Worm (Caenorhabditis elegans) whole organism, young adult: ENCODE results near the gene lgc-49.

Experiments used
- D2030.7 ChIP-seq: fragments of 200-800 bp; sonication (Bioruptor generic); IDR thresholded peaks from 2 replicates; pipeline ENCODE4 v1.3.6; 2022; ENCODE audit warnings: missing genetic modification reagents, missing genetic modification characterization, missing compliant biosample characterization
- F37B4.10 ChIP-seq: fragments of 200-800 bp; sonication (Bioruptor generic); IDR thresholded peaks from 2 replicates; pipeline ENCODE4 v1.3.6; 2022; ENCODE audit warnings: missing genetic modification characterization, missing compliant biosample characterization
- F52B5.7 ChIP-seq: sonication (generic microtip); optimal IDR thresholded peaks from 2 replicates; lab custom pipeline; 2016; ENCODE audit warnings: mild to moderate bottlenecking, missing genetic modification characterization, missing compliant biosample characterization
- F57C9.4 ChIP-seq: sonication (generic microtip); optimal IDR thresholded peaks from 2 replicates; lab custom pipeline; 2017; ENCODE audit warnings: mild to moderate bottlenecking, missing genetic modification characterization, missing compliant biosample characterization
- K11D2.4 ChIP-seq: fragments of 200-800 bp; sonication (Bioruptor generic); IDR thresholded peaks from 2 replicates; pipeline ENCODE4 v1.3.6; 2022; ENCODE audit warnings: missing genetic modification reagents, missing genetic modification characterization, missing compliant biosample characterization
- Y79H2A.3 ChIP-seq: fragments of 200-800 bp; sonication (Bioruptor generic); conservative IDR thresholded peaks from 2 replicates; pipeline ENCODE4 v1.3.6; 2022; ENCODE audit warnings: missing genetic modification reagents, missing genetic modification characterization, missing compliant biosample characterization
- akir-1 ChIP-seq: fragments of 200-800 bp; sonication (Bioruptor generic); optimal IDR thresholded peaks from 2 replicates; lab custom pipeline; 2018; ENCODE audit warnings: mild to moderate bottlenecking, missing genetic modification characterization, moderate library complexity, missing compliant biosample characterization
- aptf-3 ChIP-seq: fragments of 200-800 bp; sonication (Bioruptor generic); IDR thresholded peaks from 2 replicates; pipeline ENCODE4 v1.3.6; 2022; ENCODE audit warnings: missing genetic modification characterization, missing compliant biosample characterization
- attf-6 ChIP-seq: fragments of 200-800 bp; sonication (Bioruptor generic); IDR thresholded peaks from 2 replicates; pipeline ENCODE4 v1.3.6; 2022; ENCODE audit warnings: missing genetic modification reagents, missing genetic modification characterization, missing compliant biosample characterization
- bed-1 ChIP-seq: fragments of 200-800 bp; sonication (Bioruptor generic); IDR thresholded peaks from 2 replicates; pipeline ENCODE4 v1.3.6; 2022; ENCODE audit warnings: missing genetic modification reagents, missing genetic modification characterization, missing compliant biosample characterization
- ccch-3 ChIP-seq: fragments of 200-800 bp; sonication (Bioruptor generic); optimal IDR thresholded peaks from 2 replicates; lab custom pipeline; 2018; ENCODE audit warnings: mild to moderate bottlenecking, missing genetic modification characterization, missing compliant biosample characterization
- cebp-1 ChIP-seq, 2 experiments: fragments of 200-800 bp in 1 of 2; sonication (Bioruptor generic) in 1 of 2; sonication (generic microtip) in 1 of 2; IDR thresholded peaks in 1 of 2; optimal IDR thresholded peaks in 1 of 2; 2 replicates each; pipeline versions ENCODE4 v1.3.6 to Lab custom; 2017 to 2022; ENCODE audit warnings: missing compliant biosample characterization in 2 of 2, missing genetic modification characterization in 2 of 2, mild to moderate bottlenecking in 1 of 2, missing genetic modification reagents in 1 of 2, moderate library complexity in 1 of 2
- cebp-2 ChIP-seq: fragments of 200-800 bp; sonication (Bioruptor generic); IDR thresholded peaks from 2 replicates; pipeline ENCODE4 v1.3.6; 2022; ENCODE audit warnings: missing genetic modification characterization, missing compliant biosample characterization
- chd-7 ChIP-seq: sonication (generic microtip); optimal IDR thresholded peaks from 2 replicates; lab custom pipeline; 2016; ENCODE audit warnings: mild to moderate bottlenecking, missing genetic modification characterization, moderate library complexity, missing compliant biosample characterization
- die-1 ChIP-seq: sonication (generic microtip); optimal IDR thresholded peaks from 2 replicates; lab custom pipeline; 2016; ENCODE audit warnings: missing genotype, mild to moderate bottlenecking, missing genetic modification characterization, missing compliant biosample characterization
- egl-18 ChIP-seq: fragments of 200-800 bp; sonication (Bioruptor generic); IDR thresholded peaks from 2 replicates; pipeline ENCODE4 v1.3.6; 2022; ENCODE audit warnings: missing genetic modification reagents, missing genetic modification characterization, missing compliant biosample characterization
- egrh-3 ChIP-seq: fragments of 200-800 bp; sonication (Bioruptor generic); IDR thresholded peaks from 2 replicates; pipeline ENCODE4 v1.3.6; 2022; ENCODE audit warnings: missing genetic modification reagents, missing genetic modification characterization, missing compliant biosample characterization
- ekl-4 ChIP-seq: fragments of 200-800 bp; sonication (Bioruptor generic); IDR thresholded peaks from 2 replicates; pipeline ENCODE4 v1.3.6; 2022; ENCODE audit warnings: missing genetic modification reagents, missing genetic modification characterization, missing compliant biosample characterization
- fkh-3 ChIP-seq: sonication (generic microtip); optimal IDR thresholded peaks from 2 replicates; lab custom pipeline; 2016; ENCODE audit warnings: mild to moderate bottlenecking, missing genetic modification characterization, missing compliant biosample characterization
- hrde-1 ChIP-seq: sonication (generic microtip); optimal IDR thresholded peaks from 2 replicates; lab custom pipeline; 2016; ENCODE audit warnings: missing genetic modification characterization, mild to moderate bottlenecking, missing compliant biosample characterization, moderate library complexity, missing genotype, missing genetic modification reagents, borderline replicate concordance
- hsf-1 ChIP-seq: fragments of 200-800 bp; sonication (Bioruptor generic); IDR thresholded peaks from 2 replicates; pipeline ENCODE4 v1.3.6; 2022; ENCODE audit warnings: missing genetic modification reagents, missing genetic modification characterization, missing compliant biosample characterization
- lag-1 ChIP-seq: fragments of 200-800 bp; sonication (Bioruptor generic); IDR thresholded peaks from 2 replicates; pipeline ENCODE4 v1.3.6; 2022; ENCODE audit warnings: missing genetic modification reagents, missing genetic modification characterization, missing compliant biosample characterization
- lin-35 ChIP-seq, 3 experiments: fragments of 150-350 bp in 2 of 3; sonication (generic microtip) in 1 of 3; optimal IDR thresholded peaks; 2 replicates each; lab custom pipeline; 2014 to 2018; ENCODE audit warnings: missing biosample characterization in 3 of 3, missing genetic modification characterization in 3 of 3, missing genetic modification reagents in 3 of 3
- lin-40 ChIP-seq: sonication (generic microtip); optimal IDR thresholded peaks from 2 replicates; lab custom pipeline; 2016; ENCODE audit warnings: missing genetic modification characterization, mild to moderate bottlenecking, missing compliant biosample characterization, missing genotype, missing genetic modification reagents
- lin-54 ChIP-seq: fragments of 200-800 bp; sonication (Bioruptor generic); optimal IDR thresholded peaks from 2 replicates; lab custom pipeline; 2018; ENCODE audit warnings: mild to moderate bottlenecking, missing genetic modification characterization, missing compliant biosample characterization
- lir-1 ChIP-seq: fragments of 200-800 bp; sonication (Bioruptor generic); conservative IDR thresholded peaks from 2 replicates; pipeline ENCODE4 v1.3.6; 2022; ENCODE audit warnings: missing genetic modification reagents, missing genetic modification characterization, missing compliant biosample characterization
- mel-28 ChIP-seq: sonication (generic microtip); optimal IDR thresholded peaks from 2 replicates; lab custom pipeline; 2016; ENCODE audit warnings: borderline replicate concordance, mild to moderate bottlenecking, missing genetic modification characterization, missing compliant biosample characterization
- mxl-1 ChIP-seq: sonication (generic microtip); optimal IDR thresholded peaks from 2 replicates; lab custom pipeline; 2016; ENCODE audit warnings: missing genetic modification characterization, missing compliant biosample characterization
- nfya-2 ChIP-seq: fragments of 200-800 bp; sonication (Bioruptor generic); IDR thresholded peaks from 2 replicates; pipeline ENCODE4 v1.3.6; 2022; ENCODE audit warnings: missing genetic modification reagents, missing genetic modification characterization, missing compliant biosample characterization
- nfyb-1 ChIP-seq: fragments of 200-800 bp; sonication (Bioruptor generic); IDR thresholded peaks from 2 replicates; pipeline ENCODE4 v1.3.6; 2022; ENCODE audit warnings: missing genetic modification reagents, missing genetic modification characterization, missing compliant biosample characterization
- nhr-90 ChIP-seq: sonication (generic microtip); optimal IDR thresholded peaks from 2 replicates; lab custom pipeline; 2016; ENCODE audit warnings: missing genotype, mild to moderate bottlenecking, missing genetic modification characterization, missing compliant biosample characterization
- pha-4 ChIP-seq: fragments of 150-350 bp; sonication (generic microtip); optimal IDR thresholded peaks from 2 replicates; lab custom pipeline; 2014; ENCODE audit warnings: missing biosample characterization, missing genetic modification reagents, missing genetic modification characterization
- repo-1 ChIP-seq: sonication (generic microtip); optimal IDR thresholded peaks from 2 replicates; lab custom pipeline; 2017; ENCODE audit warnings: mild to moderate bottlenecking, missing genetic modification characterization, missing compliant biosample characterization
- rpc-1 ChIP-seq, 2 experiments: fragments of 150-350 bp in 1 of 2; sonication (generic microtip) in 1 of 2; optimal IDR thresholded peaks; 2 replicates each; lab custom pipeline; 2014 to 2018; ENCODE audit warnings: missing biosample characterization in 1 of 2, missing genetic modification characterization in 1 of 2, missing genetic modification reagents in 1 of 2, missing genotype in 1 of 2
- sdz-38 ChIP-seq: sonication (generic microtip); optimal IDR thresholded peaks from 2 replicates; lab custom pipeline; 2016; ENCODE audit warnings: missing genotype, missing genetic modification characterization, missing compliant biosample characterization
- snpc-1.3 ChIP-seq: sonication (generic microtip); optimal IDR thresholded peaks from 2 replicates; lab custom pipeline; 2017; ENCODE audit warnings: missing genetic modification characterization, mild to moderate bottlenecking, missing compliant biosample characterization, antibody characterized with exemption, moderate library complexity, missing genotype, missing genetic modification reagents; ENCODE audit not compliant: insufficient read depth
- snpc-4 ChIP-seq, 5 experiments: fragments of 150-350 bp in 1 of 5; sonication (generic microtip) in 4 of 5; optimal IDR thresholded peaks; 2 replicates each; lab custom pipeline; 2014 to 2018; ENCODE audit warnings: missing genetic modification characterization in 5 of 5, missing biosample characterization in 3 of 5, antibody characterized with exemption in 2 of 5, mild to moderate bottlenecking in 2 of 5, missing compliant biosample characterization in 2 of 5, missing genotype in 2 of 5, moderate library complexity in 2 of 5, missing genetic modification reagents in 1 of 5
- somi-1 ChIP-seq: fragments of 200-800 bp; sonication (Bioruptor generic); optimal IDR thresholded peaks from 2 replicates; lab custom pipeline; 2018; ENCODE audit warnings: mild to moderate bottlenecking, missing genetic modification characterization, missing compliant biosample characterization
- sptf-2 ChIP-seq: fragments of 200-800 bp; sonication (Bioruptor generic); optimal IDR thresholded peaks from 2 replicates; lab custom pipeline; 2018; ENCODE audit warnings: mild to moderate bottlenecking, missing genetic modification characterization, missing compliant biosample characterization
- unc-130 ChIP-seq: sonication (generic microtip); optimal IDR thresholded peaks from 2 replicates; lab custom pipeline; 2016; ENCODE audit warnings: missing genetic modification reagents, missing genetic modification characterization, missing compliant biosample characterization
- xnd-1 ChIP-seq: sonication (generic microtip); optimal IDR thresholded peaks from 2 replicates; lab custom pipeline; 2016; ENCODE audit warnings: missing genotype, missing genetic modification reagents, missing genetic modification characterization, missing compliant biosample characterization
- ztf-25 ChIP-seq: fragments of 200-800 bp; sonication (Bioruptor generic); IDR thresholded peaks from 2 replicates; pipeline ENCODE4 v1.3.6; 2022; ENCODE audit warnings: missing genetic modification reagents, missing genetic modification characterization, missing compliant biosample characterization
- ztf-28 ChIP-seq: fragments of 200-800 bp; sonication (Bioruptor generic); IDR thresholded peaks from 2 replicates; pipeline ENCODE4 v1.3.6; 2022; ENCODE audit warnings: missing genetic modification reagents, missing genetic modification characterization, missing compliant biosample characterization
- ztf-3 ChIP-seq: fragments of 200-800 bp; sonication (Bioruptor generic); optimal IDR thresholded peaks from 2 replicates; lab custom pipeline; 2018; ENCODE audit warnings: mild to moderate bottlenecking, missing genetic modification characterization, missing compliant biosample characterization

The lgc-49 gene

ce11 chrV:11220936-11221335 lies 29.9 kb downstream of the lgc-49 start, which contains the start of gene T19B10.2:
Gene T19B10.2 (plus strand): TSS chrV:11221302.
- TF ChIP-seq nfya-2 (no peak), mxl-1 (tag; lab: Kevin White, UChicago) (no peak), cebp-2 (GFP tag; lab: Robert Waterston, UW) (no peak), lin-40 (tag; lab: Kevin White, UChicago) (no peak), F57C9.4 (tag; lab: Kevin White, UChicago) (no peak), hrde-1 (no peak), nhr-90 (tag; lab: Kevin White, UChicago) (no peak), chd-7 (tag; lab: Kevin White, UChicago) (no peak), egrh-3 (GFP tag; lab: Robert Waterston, UW) (no peak), unc-130 (GFP tag; lab: Kevin White, UChicago) (no peak)
- TF ChIP-seq, all 124 proteins: peak for 0

- TF ChIP-seq F37B4.10 (no peak), cebp-1 (GFP tag; IDR thresholded peaks at IDR 0.05; lab: Robert Waterston, UW) (no peak), cebp-1 (tag; optimal IDR thresholded peaks at IDR 0.05; lab: Kevin White, UChicago) (no peak), rpc-1 (optimal IDR thresholded peaks at IDR 0.05; lab: Kevin White, UChicago) (no peak), rpc-1 (tag; optimal IDR thresholded peaks at IDR 0.05; lab: Kevin White, UChicago) (no peak), lin-54 (GFP tag; lab: Kevin White, UChicago) (no peak), nfyb-1 (GFP tag; lab: Robert Waterston, UW) (no peak), K11D2.4 (no peak), snpc-1.3 (no peak), akir-1 (GFP tag; lab: Kevin White, UChicago) (no peak), somi-1 (GFP tag; lab: Kevin White, UChicago) (no peak), sdz-38 (tag; lab: Kevin White, UChicago) (no peak), hrde-1 (no peak), nhr-90 (tag; lab: Kevin White, UChicago) (no peak), Y79H2A.3 (GFP tag; lab: Robert Waterston, UW) (no peak), mel-28 (tag; lab: Kevin White, UChicago) (no peak), repo-1 (tag; lab: Kevin White, UChicago) (no peak), ztf-3 (GFP tag; lab: Kevin White, UChicago) (no peak), lag-1 (no peak), sptf-2 (GFP tag; lab: Kevin White, UChicago) (no peak), ccch-3 (no peak)
Observed at ce11 chrV:11223698-11224097, 32.6 kb downstream of the lgc-49 start.

ce11 chrV:11225981-11226380 lies 34.9 kb downstream of the lgc-49 start, which contains the start of gene bgal-1:
Gene bgal-1 (minus strand): TSS chrV:11226018.
- TF ChIP-seq D2030.7 (no peak), pha-4 (tag; lab: Kevin White, UChicago) (no peak), unc-130 (GFP tag; lab: Kevin White, UChicago) (no peak), sptf-2 (GFP tag; lab: Kevin White, UChicago) (no peak), hsf-1 (GFP tag; lab: Robert Waterston, UW) (no peak), ztf-28 (GFP tag; lab: Robert Waterston, UW) (no peak), snpc-4 (GFP tag; optimal IDR thresholded peaks at IDR 0.05; lab: Kevin White, UChicago) (no peak), snpc-4 (tag; optimal IDR thresholded peaks at IDR 0.05; lab: Kevin White, UChicago) (peak in 2 of 4 experiments; percentile 32 to 39), F52B5.7 (tag; lab: Kevin White, UChicago) (no peak), bed-1 (GFP tag; lab: Robert Waterston, UW) (no peak), nfya-2 (no peak), xnd-1 (tag; lab: Kevin White, UChicago) (no peak), somi-1 (GFP tag; lab: Kevin White, UChicago) (peak; percentile 8), egl-18 (GFP tag; lab: Robert Waterston, UW) (no peak), die-1 (tag; lab: Kevin White, UChicago) (no peak), lin-35 (GFP tag; optimal IDR thresholded peaks at IDR 0.05; lab: Kevin White, UChicago) (peak in 1 of 3 experiments; percentile 37), attf-6 (GFP tag; lab: Robert Waterston, UW) (no peak), fkh-3 (tag; lab: Kevin White, UChicago) (no peak), ztf-25 (GFP tag; lab: Robert Waterston, UW) (no peak), ekl-4 (GFP tag; lab: Robert Waterston, UW) (0 out of 2 replicates have a peak, but pooled peaks have one; percentile 18), lir-1 (no peak), aptf-3 (GFP tag; lab: Robert Waterston, UW) (no peak)
